Fruit fly (Drosophila melanogaster): ENCODE data around the gene CG14302.

- TF ChIP-seq CTCF (optimal IDR thresholded peaks at IDR 0.05) = no peak
- TF ChIP-seq CG8478 (optimal IDR thresholded peaks at IDR 0.05) = no peak
Observed at dm6 chr3R:18703514-18703913, 29.0 kb upstream of the CG14302 start.
